Worm (Caenorhabditis elegans) whole organism, L3 larva: ENCODE results near the gene C06E2.1.

Source experiments
- R02D3.7 ChIP-seq: fragments of 150-350 bp; optimal IDR thresholded peaks from 2 replicates; lab custom pipeline; 2014; ENCODE audit warnings: missing biosample characterization, missing genetic modification characterization
- ZK546.5 ChIP-seq: sonication (generic microtip); optimal IDR thresholded peaks from 2 replicates; lab custom pipeline; 2017; ENCODE audit warnings: missing biosample characterization, missing genetic modification characterization
- aly-2 ChIP-seq: fragments of 150-350 bp; optimal IDR thresholded peaks from 2 replicates; lab custom pipeline; 2014; ENCODE audit warnings: missing biosample characterization, missing genetic modification characterization
- ama-1 ChIP-seq: fragments of 150-350 bp; optimal IDR thresholded peaks from 2 replicates; lab custom pipeline; 2018
- ceh-16 ChIP-seq: sonication (generic microtip); optimal IDR thresholded peaks from 2 replicates; lab custom pipeline; 2017; ENCODE audit warnings: missing biosample characterization, missing genetic modification characterization
- ceh-28 ChIP-seq: fragments of 150-350 bp; optimal IDR thresholded peaks from 2 replicates; lab custom pipeline; 2014; ENCODE audit warnings: missing biosample characterization, missing genetic modification reagents, missing genetic modification characterization
- ceh-9 ChIP-seq: sonication (generic microtip); optimal IDR thresholded peaks from 2 replicates; lab custom pipeline; 2018; ENCODE audit warnings: missing biosample characterization, missing genetic modification characterization
- daf-12 ChIP-seq: fragments of 150-350 bp; optimal IDR thresholded peaks from 2 replicates; lab custom pipeline; 2014; ENCODE audit warnings: missing biosample characterization, missing genetic modification reagents, missing genetic modification characterization
- egl-27 ChIP-seq: sonication (generic microtip); optimal IDR thresholded peaks from 4 replicates; lab custom pipeline; 2017; ENCODE audit warnings: missing biosample characterization, missing genetic modification reagents, missing genetic modification characterization
- egl-5 ChIP-seq: fragments of 150-350 bp; optimal IDR thresholded peaks from 2 replicates; lab custom pipeline; 2017; ENCODE audit warnings: missing biosample characterization, missing genetic modification reagents, missing genetic modification characterization, inconsistent platforms
- elt-2 ChIP-seq: sonication (generic microtip); optimal IDR thresholded peaks from 2 replicates; lab custom pipeline; 2016; ENCODE audit warnings: missing genetic modification reagents, mild to moderate bottlenecking, missing genetic modification characterization, missing compliant biosample characterization
- elt-3 ChIP-seq, 3 experiments: fragments of 150-350 bp in 1 of 3; sonication (generic microtip) in 2 of 3; optimal IDR thresholded peaks; 2 replicates in 2 of 3; 4 replicates in 1 of 3; lab custom pipeline; 2014 to 2017; ENCODE audit warnings: missing biosample characterization in 3 of 3, missing genetic modification characterization in 3 of 3
- eor-1 ChIP-seq, 2 experiments: fragments of 150-350 bp; optimal IDR thresholded peaks; 2 replicates each; lab custom pipeline; 2014 to 2018; ENCODE audit warnings: missing biosample characterization in 2 of 2, missing genetic modification characterization in 2 of 2
- fos-1 ChIP-seq: fragments of 150-350 bp; optimal IDR thresholded peaks from 2 replicates; lab custom pipeline; 2014; ENCODE audit warnings: missing biosample characterization, missing genetic modification characterization
- hmg-11 ChIP-seq: sonication (generic microtip); optimal IDR thresholded peaks from 2 replicates; lab custom pipeline; 2016; ENCODE audit warnings: missing genetic modification characterization, missing compliant biosample characterization
- jun-1 ChIP-seq: fragments of 150-350 bp; optimal IDR thresholded peaks from 2 replicates; lab custom pipeline; 2014; ENCODE audit warnings: missing biosample characterization, missing genetic modification reagents, missing genetic modification characterization
- lin-15B ChIP-seq: fragments of 150-350 bp; optimal IDR thresholded peaks from 2 replicates; lab custom pipeline; 2014; ENCODE audit warnings: missing biosample characterization, missing genetic modification characterization
- lsy-12 ChIP-seq: sonication (generic microtip); optimal IDR thresholded peaks from 2 replicates; lab custom pipeline; 2016; ENCODE audit warnings: mild to moderate bottlenecking, missing genetic modification characterization, missing compliant biosample characterization
- mml-1 ChIP-seq: fragments of 150-350 bp; sonication (generic microtip); optimal IDR thresholded peaks from 3 replicates; lab custom pipeline; 2014; ENCODE audit warnings: missing biosample characterization, missing genetic modification characterization
- nfya-1 ChIP-seq: sonication (generic microtip); optimal IDR thresholded peaks from 2 replicates; lab custom pipeline; 2017; ENCODE audit warnings: missing genetic modification characterization, mild to moderate bottlenecking, missing compliant biosample characterization, antibody characterized with exemption, moderate library complexity; ENCODE audit not compliant: insufficient read depth
- nhr-11 ChIP-seq: fragments of 150-350 bp; optimal IDR thresholded peaks from 2 replicates; lab custom pipeline; 2014; ENCODE audit warnings: missing biosample characterization, missing genetic modification characterization
- nhr-12 ChIP-seq: fragments of 150-350 bp; optimal IDR thresholded peaks from 2 replicates; lab custom pipeline; 2014; ENCODE audit warnings: missing biosample characterization, missing genetic modification characterization
- nhr-23 ChIP-seq: fragments of 150-350 bp; optimal IDR thresholded peaks from 2 replicates; lab custom pipeline; 2014; ENCODE audit warnings: missing biosample characterization, missing genetic modification reagents, missing genetic modification characterization
- nhr-25 ChIP-seq: sonication (generic microtip); optimal IDR thresholded peaks from 2 replicates; lab custom pipeline; 2017; ENCODE audit warnings: missing biosample characterization, missing genetic modification characterization
- nhr-28 ChIP-seq: fragments of 150-350 bp; optimal IDR thresholded peaks from 2 replicates; lab custom pipeline; 2014; ENCODE audit warnings: missing biosample characterization, missing genetic modification characterization
- pqm-1 ChIP-seq: fragments of 150-350 bp; optimal IDR thresholded peaks from 2 replicates; lab custom pipeline; 2017; ENCODE audit warnings: missing biosample characterization, missing genetic modification characterization, inconsistent platforms
- snpc-4 ChIP-seq: fragments of 150-350 bp; optimal IDR thresholded peaks from 2 replicates; lab custom pipeline; 2014; ENCODE audit warnings: missing biosample characterization, missing genetic modification characterization
- tbx-2 ChIP-seq: sonication (generic microtip); optimal IDR thresholded peaks from 2 replicates; lab custom pipeline; 2016; ENCODE audit warnings: mild to moderate bottlenecking, missing genetic modification characterization, missing compliant biosample characterization
- unc-39 ChIP-seq: sonication (generic microtip); optimal IDR thresholded peaks from 4 replicates; lab custom pipeline; 2017; ENCODE audit warnings: missing biosample characterization, missing genetic modification characterization
- unc-62 ChIP-seq: fragments of 150-350 bp; sonication (generic microtip); optimal IDR thresholded peaks from 4 replicates; lab custom pipeline; 2014; ENCODE audit warnings: missing biosample characterization, missing genetic modification reagents, missing genetic modification characterization
- ztf-4 ChIP-seq: fragments of 150-350 bp; optimal IDR thresholded peaks from 2 replicates; lab custom pipeline; 2014; ENCODE audit warnings: missing biosample characterization, missing genetic modification characterization

Gene C06E2.1

DNA sequence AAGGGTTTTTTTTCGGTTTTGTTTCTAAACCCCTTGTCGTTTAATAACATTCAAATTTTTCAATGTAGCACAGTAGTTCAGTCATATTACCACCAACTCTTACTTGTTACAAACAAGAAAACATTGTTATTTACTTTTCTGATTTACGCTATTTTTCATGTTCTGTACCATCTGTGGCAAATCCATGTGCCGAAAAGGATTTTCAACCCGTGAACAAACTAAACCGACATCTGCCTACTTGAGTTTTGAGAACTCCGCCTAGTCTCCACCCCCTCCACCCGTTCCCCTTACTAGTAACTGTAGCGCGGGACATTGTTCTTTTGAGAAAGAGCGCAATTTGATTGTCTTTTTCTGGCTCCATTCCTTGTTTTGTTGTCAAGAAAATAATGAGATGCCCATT, 30.4 kb upstream of the C06E2.1 start, which contains the start of gene ensh-1:
TSS of gene ensh-1 (plus strand) at position 301 of the 400 bp plus-strand sequence.
- TF ChIP-seq egl-27 (no peak), R02D3.7 (tag; lab: Kevin White, UChicago) (no peak), nfya-1 (no peak), ceh-28 (tag; lab: Kevin White, UChicago) (no peak), nhr-28 (no peak), jun-1 (tag; lab: Kevin White, UChicago) (no peak), nhr-23 (tag; lab: Kevin White, UChicago) (no peak), tbx-2 (tag; lab: Kevin White, UChicago) (no peak), elt-3 (tag; optimal IDR thresholded peaks at IDR 0.05; lab: Kevin White, UChicago) (no peak), fos-1 (tag; lab: Kevin White, UChicago) (no peak), hmg-11 (no peak), unc-39 (tag; lab: Kevin White, UChicago) (no peak), ama-1 (lab: Kevin White, UChicago) (no peak), ceh-9 (tag; lab: Kevin White, UChicago) (no peak), nhr-12 (tag; lab: Kevin White, UChicago) (no peak), nhr-25 (tag; lab: Kevin White, UChicago) (no peak), mml-1 (tag; lab: Kevin White, UChicago) (no peak), ztf-4 (tag; lab: Kevin White, UChicago) (no peak), lsy-12 (tag; lab: Kevin White, UChicago) (no peak), aly-2 (tag; lab: Kevin White, UChicago) (no peak)

DNA sequence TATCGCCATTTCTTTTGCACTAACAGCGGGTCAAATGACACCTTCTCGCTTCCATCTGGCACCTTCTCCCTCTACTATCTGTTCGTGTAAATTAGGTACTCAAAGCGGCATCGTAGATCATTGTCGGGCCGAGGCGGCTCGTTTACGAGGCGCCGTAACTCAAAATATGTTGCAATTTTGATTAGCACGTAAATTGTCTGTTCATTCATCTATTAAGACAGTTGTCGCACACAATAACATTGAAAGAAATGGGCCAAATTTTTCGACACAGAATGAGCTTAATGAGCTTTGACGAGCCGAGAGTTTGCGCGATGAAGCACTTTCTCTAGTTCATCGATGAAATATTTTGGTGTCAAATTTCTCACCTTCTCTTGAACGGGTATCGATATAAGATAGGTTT, 28.3 kb upstream of the C06E2.1 start:
- TF ChIP-seq snpc-4 (tag; lab: Kevin White, UChicago) = no peak
- peak; percentile 92 for TF ChIP-seq egl-5 (tag; lab: Kevin White, UChicago)
- TF ChIP-seq, all 47 proteins: peak for 1

DNA sequence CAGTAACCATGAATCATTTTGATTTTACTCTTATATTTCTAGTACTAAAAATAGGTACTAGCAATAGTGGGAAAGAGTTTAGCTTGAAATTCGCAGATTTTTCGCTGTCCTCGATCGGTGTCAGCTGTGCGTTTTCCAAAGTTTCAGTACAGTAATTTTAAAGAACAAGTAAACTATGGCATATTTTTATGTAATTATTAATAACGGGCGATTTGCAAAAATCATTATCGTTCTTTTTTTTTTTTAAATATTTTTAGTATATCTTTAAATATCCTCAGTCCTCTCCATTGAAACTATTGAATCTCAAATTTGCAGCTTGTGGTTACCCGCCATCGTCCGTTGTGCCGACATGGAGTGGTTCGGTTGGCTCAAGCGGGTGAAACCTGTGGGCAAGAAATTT, 18.2 kb upstream of the C06E2.1 start, which contains the start of gene C13E3.1:
TSS of gene C13E3.1 (plus strand) at position 301 of the 400 bp plus-strand sequence.
- no peak for TF ChIP-seq fos-1 (tag; lab: Kevin White, UChicago)

DNA sequence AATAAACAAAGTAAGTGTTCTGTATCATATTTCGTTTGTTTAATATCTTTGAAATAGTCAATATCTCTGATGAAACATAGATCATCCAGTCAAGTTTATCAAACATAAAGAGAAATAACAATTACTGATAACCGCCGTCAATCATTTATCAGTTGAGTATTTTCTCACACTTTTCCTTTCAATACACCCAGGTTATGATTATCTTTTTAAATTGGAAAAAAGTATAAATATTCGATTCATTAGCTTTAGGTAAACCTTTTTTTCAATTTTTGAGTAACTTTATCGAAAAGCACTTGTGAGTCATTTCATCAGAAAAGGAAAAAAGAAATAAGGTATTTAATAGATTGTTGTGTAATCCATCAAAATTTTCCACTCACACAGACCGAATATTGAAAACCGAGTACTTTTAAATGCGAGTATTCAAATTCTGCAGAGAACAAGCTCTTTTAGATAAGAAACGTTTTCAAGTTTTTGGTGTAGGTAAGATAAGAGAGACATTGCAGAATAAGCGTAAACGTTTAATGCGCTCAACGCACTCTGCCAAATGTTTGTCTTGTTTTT, 16.8 kb upstream of the C06E2.1 start:
- TF ChIP-seq elt-2 (tag; lab: Kevin White, UChicago) (peak; percentile 44), fos-1 (tag; lab: Kevin White, UChicago) (no peak), pqm-1 (tag; lab: Kevin White, UChicago) (peak; percentile 10), nhr-28 (no peak)

DNA sequence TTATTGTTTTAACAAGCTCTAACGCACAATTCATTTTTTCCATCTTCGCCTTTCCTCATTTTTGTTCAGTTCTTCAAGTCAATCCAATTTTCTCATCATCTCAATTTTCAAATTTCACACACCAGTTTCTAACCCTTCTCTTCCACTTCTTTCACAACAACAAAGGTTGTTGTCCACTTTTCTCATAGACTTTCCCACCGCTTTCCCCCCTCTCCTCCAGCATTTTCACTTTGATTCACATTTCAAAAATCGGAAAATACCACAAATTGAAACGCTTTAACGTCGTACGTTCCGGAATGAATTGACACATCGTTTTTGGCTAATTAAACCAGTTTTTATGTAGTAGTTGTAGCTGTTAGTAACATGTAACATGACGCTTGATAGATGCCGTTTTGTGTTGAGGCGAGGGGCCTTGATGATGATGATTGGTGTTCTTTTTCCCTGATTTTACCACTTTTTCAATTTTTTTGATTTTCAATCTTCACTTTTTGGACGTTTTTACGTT, 15.7 kb upstream of the C06E2.1 start:
- TF ChIP-seq ZK546.5 = no peak
- TF ChIP-seq elt-3 (tag; optimal IDR thresholded peaks at IDR 0.05; lab: Kevin White, UChicago) = no peak
- TF ChIP-seq daf-12 (tag; lab: Kevin White, UChicago) = no peak
- TF ChIP-seq hmg-11 = no peak
- no peak for TF ChIP-seq jun-1 (tag; lab: Kevin White, UChicago)
- TF ChIP-seq R02D3.7 (tag; lab: Kevin White, UChicago) = no peak
- TF ChIP-seq unc-62 (GFP tag; lab: Kevin White, UChicago) = no peak
- no peak for TF ChIP-seq eor-1 (tag; optimal IDR thresholded peaks at IDR 0.05; lab: Kevin White, UChicago)
- TF ChIP-seq unc-39 (tag; lab: Kevin White, UChicago) = no peak

DNA sequence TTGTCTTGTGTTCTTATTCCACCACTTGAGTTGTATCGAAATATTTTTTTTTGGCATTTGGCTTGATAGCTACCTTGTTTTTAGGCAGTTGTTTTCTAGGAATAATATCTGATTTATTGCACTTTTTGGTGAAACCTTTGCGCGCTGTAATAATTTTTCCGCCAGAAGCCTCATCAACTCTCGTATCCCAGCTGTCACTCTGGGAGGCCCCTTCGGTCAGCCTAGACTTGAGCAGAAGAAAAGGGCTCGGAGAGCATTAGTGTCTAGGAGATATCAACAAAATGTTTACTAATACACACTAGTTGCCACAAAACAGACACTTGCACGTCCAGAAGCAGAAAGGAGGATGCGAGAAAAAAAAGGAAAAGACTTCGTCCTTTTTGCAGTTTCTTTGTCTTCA, 14.2 kb upstream of the C06E2.1 start:
- TF ChIP-seq egl-27 (no peak), egl-5 (tag; lab: Kevin White, UChicago) (peak; percentile 22), ceh-16 (tag; lab: Kevin White, UChicago) (no peak), nhr-25 (tag; lab: Kevin White, UChicago) (no peak), nhr-11 (tag; lab: Kevin White, UChicago) (no peak), lin-15B (tag; lab: Kevin White, UChicago) (no peak), nhr-23 (tag; lab: Kevin White, UChicago) (no peak), nfya-1 (peak; percentile 14)
